Fruit fly (Drosophila melanogaster): Measurements from ENCODE around the gene CG43350.

Gene CG43350

DNA sequence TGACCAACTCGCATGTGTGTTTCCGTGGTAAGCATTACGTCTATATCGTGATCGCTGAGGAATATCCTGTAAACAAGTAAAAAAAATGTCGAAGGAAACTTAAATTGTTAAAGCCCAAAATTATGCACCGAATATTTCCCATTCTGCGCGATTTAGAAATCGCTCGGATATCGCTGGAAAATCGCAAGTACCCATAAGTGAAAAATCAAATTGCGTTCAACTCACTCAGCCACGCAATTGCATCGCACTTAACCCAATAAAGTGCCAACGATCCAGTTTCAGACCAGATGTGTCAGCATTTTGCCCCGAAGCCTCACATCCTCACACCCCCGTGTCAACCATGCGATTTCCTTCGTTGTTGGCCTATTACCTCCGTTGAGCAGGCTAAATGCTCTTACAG is 47.0 kb downstream of the CG43350 start:
- TF ChIP-seq noc (tag; optimal IDR thresholded peaks at IDR 0.05): no peak

DNA sequence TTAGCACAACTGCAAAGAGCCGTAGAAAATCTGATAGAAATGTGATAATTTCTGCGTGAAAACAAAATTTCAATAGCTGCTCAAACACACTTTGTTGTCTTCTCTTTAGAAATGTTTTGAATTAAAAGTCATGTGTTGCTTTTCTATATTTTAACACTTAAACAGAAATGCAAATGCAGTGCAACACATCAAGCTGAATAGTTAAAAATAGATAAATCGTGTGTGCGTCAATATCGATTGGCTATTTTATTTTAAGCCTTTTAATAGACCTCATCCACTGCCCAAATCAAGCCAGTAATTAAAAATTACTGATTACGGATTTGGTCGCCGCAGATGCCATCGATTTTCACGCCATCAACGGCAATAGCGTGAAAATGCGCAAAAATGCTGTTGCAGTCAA is 48.5 kb downstream of the CG43350 start, which contains the start of gene CG4438:
CG4438 (minus strand) TSS at position 101 of the 400 bp plus-strand sequence.
- TF ChIP-seq noc (tag; optimal IDR thresholded peaks at IDR 0.05): no peak
